Fruit fly (Drosophila melanogaster): ENCODE results near the gene gwl.
A peak's percentile ranks its signal among the peaks of the same experiment; 100 is the strongest.

gwl gene

DNA sequence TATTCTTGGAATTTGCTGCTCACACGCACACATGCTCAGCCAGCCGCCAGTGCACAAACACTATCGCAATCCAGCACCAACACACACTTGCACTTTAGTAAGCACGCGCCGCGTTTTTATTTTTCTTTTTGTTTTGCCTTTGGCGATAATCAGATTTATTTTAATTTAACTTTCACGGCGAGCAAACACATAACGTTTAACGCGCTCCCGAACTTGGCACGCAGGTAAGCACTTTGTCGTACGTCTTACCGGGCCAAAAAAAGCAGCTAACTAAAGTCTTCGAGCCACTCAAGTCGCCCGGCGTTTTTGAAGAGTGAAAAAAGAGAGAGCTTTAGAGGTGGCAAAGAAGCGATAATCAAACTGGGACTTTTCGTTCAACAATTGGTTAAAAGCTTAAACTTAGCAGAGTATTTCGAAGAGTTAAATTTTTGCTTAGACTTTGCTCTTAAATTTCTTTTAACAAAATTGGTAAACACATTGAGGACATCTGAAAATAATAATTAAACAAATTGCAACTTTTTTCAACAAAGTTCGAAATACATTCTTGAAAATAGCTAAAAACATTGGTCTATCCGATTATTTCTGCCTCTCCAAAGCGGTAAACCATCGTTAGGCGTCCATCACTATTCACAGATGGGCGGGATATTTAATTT, 2.8 kb upstream of the gwl start, which contains the start of gene Mekk1 (continued):
- TF ChIP-seq dm (GFP tag; optimal IDR thresholded peaks at IDR 0.05) (no peak), Lim3 (GFP tag; IDR thresholded peaks at IDR 0.05) (no peak), Ets65A (GFP tag) (peak; percentile 81), nau (GFP tag; optimal IDR thresholded peaks at IDR 0.05) (no peak), CG15601 (tag; optimal IDR thresholded peaks at IDR 0.05) (peak; percentile 13), CG14965 (GFP tag; optimal IDR thresholded peaks at IDR 0.05; ENCODE audit: borderline replicate concordance) (no peak), gcm2 (GFP tag; optimal IDR thresholded peaks at IDR 0.05) (no peak), CG13624 (GFP tag; optimal IDR thresholded peaks at IDR 0.05) (peak; percentile 59), CG7839 (tag; optimal IDR thresholded peaks at IDR 0.05) (peak; percentile 42), Bgb (GFP tag; IDR thresholded peaks at IDR 0.05; ENCODE audit: partially characterized antibody) (peak; percentile 51; the same call in 1 of the 2 replicates), Scr (GFP tag; IDR thresholded peaks at IDR 0.05; ENCODE audit: partially characterized antibody) (peak; percentile 77), trem (tag; optimal IDR thresholded peaks at IDR 0.05) (no peak), CG31365 (tag; optimal IDR thresholded peaks at IDR 0.05) (no peak), Side (GFP tag; optimal IDR thresholded peaks at IDR 0.05) (peak; percentile 19), tx (GFP tag; optimal IDR thresholded peaks at IDR 0.05) (peak; percentile 38), CG12659 (GFP tag; optimal IDR thresholded peaks at IDR 0.05) (peak; percentile 60), MBD-R2 (GFP tag; IDR thresholded peaks at IDR 0.05) (no peak), CG15479 (GFP tag; optimal IDR thresholded peaks at IDR 0.05) (no peak), CG9876 (GFP tag; optimal IDR thresholded peaks at IDR 0.05) (no peak), CG8290 (GFP tag; optimal IDR thresholded peaks at IDR 0.05) (no peak), CG8290 (tag; optimal IDR thresholded peaks at IDR 0.05) (no peak), twi (tag; optimal IDR thresholded peaks at IDR 0.05) (peak; percentile 12), org-1 (GFP tag; optimal IDR thresholded peaks at IDR 0.05) (no peak), Neu2 (GFP tag; optimal IDR thresholded peaks at IDR 0.05; ENCODE audit: borderline replicate concordance) (no peak), klu (GFP tag; IDR thresholded peaks at IDR 0.05) (no peak), en (GFP tag; optimal IDR thresholded peaks at IDR 0.05) (no peak), ranshi (GFP tag; IDR thresholded peaks at IDR 0.05) (no peak), CG8478 (optimal IDR thresholded peaks at IDR 0.05) (no peak), crol (GFP tag; IDR thresholded peaks at IDR 0.05) (no peak), CG30431 (GFP tag; optimal IDR thresholded peaks at IDR 0.05) (no peak), bowl (GFP tag; IDR thresholded peaks at IDR 0.05) (no peak), CG12071 (GFP tag; optimal IDR thresholded peaks at IDR 0.05) (no peak), BEAF-32 (GFP tag; optimal IDR thresholded peaks at IDR 0.05) (peak; percentile 82), CG8765 (GFP tag; IDR thresholded peaks at IDR 0.05) (no peak), Fer1 (GFP tag; optimal IDR thresholded peaks at IDR 0.05) (peak; percentile 73), exex (tag; optimal IDR thresholded peaks at IDR 0.05) (peak; percentile 5), sob (GFP tag; IDR thresholded peaks at IDR 0.05) (no peak), Myb (GFP tag; optimal IDR thresholded peaks at IDR 0.05) (peak; percentile 45), ewg (GFP tag; optimal IDR thresholded peaks at IDR 0.05) (no peak), CG14441 (GFP tag; IDR thresholded peaks at IDR 0.05) (no peak), CG4730 (GFP tag; IDR thresholded peaks at IDR 0.05) (no peak), cg (GFP tag; optimal IDR thresholded peaks at IDR 0.05) (peak; percentile 69), CG17186 (GFP tag; optimal IDR thresholded peaks at IDR 0.05) (no peak), CG18476 (GFP tag; optimal IDR thresholded peaks at IDR 0.05) (peak; percentile 35), Antp (GFP tag; optimal IDR thresholded peaks at IDR 0.05) (peak; percentile 31), CG1233 (GFP tag; optimal IDR thresholded peaks at IDR 0.05) (no peak), kay (GFP tag; optimal IDR thresholded peaks at IDR 0.05) (peak; percentile 22), CG3407 (GFP tag; optimal IDR thresholded peaks at IDR 0.05) (no peak), pros (GFP tag; optimal IDR thresholded peaks at IDR 0.05) (peak; percentile 27), knrl (GFP tag; IDR thresholded peaks at IDR 0.05; ENCODE audit: partially characterized antibody) (peak; percentile 74), CG14050 (GFP tag; IDR thresholded peaks at IDR 0.05) (0 out of 3 replicates have a peak, but pooled peaks have one; percentile 26)
